Worm (Caenorhabditis elegans) whole organism, young adult: ENCODE measurements around the gene ldb-1.

Experiments
- B0035.1 ChIP-seq: sonication (generic microtip); optimal IDR thresholded peaks from 2 replicates; lab custom pipeline; 2016; ENCODE audit warnings: missing genetic modification characterization, mild to moderate bottlenecking, missing compliant biosample characterization, missing genotype, missing genetic modification reagents
- B0261.1 ChIP-seq: sonication (generic microtip); optimal IDR thresholded peaks from 2 replicates; lab custom pipeline; 2016; ENCODE audit warnings: mild to moderate bottlenecking, missing genetic modification characterization, moderate library complexity, missing compliant biosample characterization
- D2030.7 ChIP-seq: fragments of 200-800 bp; sonication (Bioruptor generic); IDR thresholded peaks from 2 replicates; pipeline ENCODE4 v1.3.6; 2022; ENCODE audit warnings: missing genetic modification reagents, missing genetic modification characterization, missing compliant biosample characterization
- F10E7.11 ChIP-seq: sonication (generic microtip); optimal IDR thresholded peaks from 2 replicates; lab custom pipeline; 2017; ENCODE audit warnings: mild to moderate bottlenecking, missing genetic modification characterization, moderate library complexity, missing compliant biosample characterization
- F37B4.10 ChIP-seq: fragments of 200-800 bp; sonication (Bioruptor generic); IDR thresholded peaks from 2 replicates; pipeline ENCODE4 v1.3.6; 2022; ENCODE audit warnings: missing genetic modification characterization, missing compliant biosample characterization
- Y53G8AR.9 ChIP-seq: fragments of 200-800 bp; sonication (Bioruptor generic); conservative IDR thresholded peaks from 2 replicates; pipeline ENCODE4 v1.3.6; 2022; ENCODE audit warnings: missing genetic modification reagents, missing genetic modification characterization, missing compliant biosample characterization
- Y67H2A.10 ChIP-seq: fragments of 200-800 bp; sonication (Bioruptor generic); conservative IDR thresholded peaks from 2 replicates; pipeline ENCODE4 v1.3.6; 2022; ENCODE audit warnings: missing genetic modification reagents, missing genetic modification characterization, missing compliant biosample characterization
- Y79H2A.3 ChIP-seq: fragments of 200-800 bp; sonication (Bioruptor generic); conservative IDR thresholded peaks from 2 replicates; pipeline ENCODE4 v1.3.6; 2022; ENCODE audit warnings: missing genetic modification reagents, missing genetic modification characterization, missing compliant biosample characterization
- Y95B8A.8 ChIP-seq: fragments of 200-800 bp; sonication (Bioruptor generic); IDR thresholded peaks from 2 replicates; pipeline ENCODE4 v1.3.6; 2022; ENCODE audit warnings: missing genetic modification reagents, missing genetic modification characterization, missing compliant biosample characterization
- bed-1 ChIP-seq: fragments of 200-800 bp; sonication (Bioruptor generic); IDR thresholded peaks from 2 replicates; pipeline ENCODE4 v1.3.6; 2022; ENCODE audit warnings: missing genetic modification reagents, missing genetic modification characterization, missing compliant biosample characterization
- ceh-27 ChIP-seq: fragments of 200-800 bp; sonication (Bioruptor generic); optimal IDR thresholded peaks from 2 replicates; lab custom pipeline; 2018; ENCODE audit warnings: mild to moderate bottlenecking, missing genetic modification characterization, moderate library complexity, missing compliant biosample characterization
- fkh-3 ChIP-seq: sonication (generic microtip); optimal IDR thresholded peaks from 2 replicates; lab custom pipeline; 2016; ENCODE audit warnings: mild to moderate bottlenecking, missing genetic modification characterization, missing compliant biosample characterization
- gei-17 ChIP-seq: fragments of 200-800 bp; sonication (Bioruptor generic); optimal IDR thresholded peaks from 2 replicates; lab custom pipeline; 2018; ENCODE audit warnings: mild to moderate bottlenecking, missing genetic modification characterization, missing compliant biosample characterization
- hmg-1.2 ChIP-seq: fragments of 200-800 bp; sonication (Bioruptor generic); IDR thresholded peaks from 2 replicates; pipeline ENCODE4 v1.3.6; 2022; ENCODE audit warnings: missing genetic modification reagents, missing genetic modification characterization, missing compliant biosample characterization
- lag-1 ChIP-seq: fragments of 200-800 bp; sonication (Bioruptor generic); IDR thresholded peaks from 2 replicates; pipeline ENCODE4 v1.3.6; 2022; ENCODE audit warnings: missing genetic modification reagents, missing genetic modification characterization, missing compliant biosample characterization
- let-607 ChIP-seq, 2 experiments: fragments of 200-800 bp in 1 of 2; sonication (Bioruptor generic) in 1 of 2; sonication (generic microtip) in 1 of 2; optimal IDR thresholded peaks; 2 replicates each; lab custom pipeline; 2016 to 2018; ENCODE audit warnings: mild to moderate bottlenecking in 2 of 2, missing compliant biosample characterization in 2 of 2, missing genetic modification characterization in 2 of 2, moderate library complexity in 2 of 2, missing genotype in 1 of 2
- lin-26 ChIP-seq: fragments of 200-800 bp; sonication (Bioruptor generic); IDR thresholded peaks from 2 replicates; pipeline ENCODE4 v1.3.6; 2022; ENCODE audit warnings: missing genetic modification reagents, missing genetic modification characterization, missing compliant biosample characterization
- lin-40 ChIP-seq: sonication (generic microtip); optimal IDR thresholded peaks from 2 replicates; lab custom pipeline; 2016; ENCODE audit warnings: missing genetic modification characterization, mild to moderate bottlenecking, missing compliant biosample characterization, missing genotype, missing genetic modification reagents
- madf-3 ChIP-seq: fragments of 200-800 bp; sonication (Bioruptor generic); IDR thresholded peaks from 2 replicates; pipeline ENCODE4 v1.3.6; 2022; ENCODE audit warnings: missing genetic modification reagents, missing genetic modification characterization, missing compliant biosample characterization
- mcd-1 ChIP-seq: fragments of 200-800 bp; sonication (Bioruptor generic); IDR thresholded peaks from 2 replicates; pipeline ENCODE4 v1.3.6; 2022; ENCODE audit warnings: missing genetic modification reagents, missing genetic modification characterization, missing compliant biosample characterization
- mel-28 ChIP-seq: sonication (generic microtip); optimal IDR thresholded peaks from 2 replicates; lab custom pipeline; 2016; ENCODE audit warnings: borderline replicate concordance, mild to moderate bottlenecking, missing genetic modification characterization, missing compliant biosample characterization
- nhr-80 ChIP-seq: sonication (generic microtip); optimal IDR thresholded peaks from 2 replicates; lab custom pipeline; 2016; ENCODE audit warnings: missing genetic modification characterization, missing compliant biosample characterization
- rec-8 ChIP-seq, 2 experiments: sonication (generic microtip); optimal IDR thresholded peaks; 2 replicates each; lab custom pipeline; 2016; ENCODE audit warnings: mild to moderate bottlenecking in 2 of 2, missing genetic modification characterization in 2 of 2, missing genetic modification reagents in 2 of 2, missing genotype in 2 of 2, missing biosample characterization in 1 of 2, missing compliant biosample characterization in 1 of 2, moderate library complexity in 1 of 2
- sea-2 ChIP-seq: fragments of 200-800 bp; sonication (Bioruptor generic); IDR thresholded peaks from 2 replicates; pipeline ENCODE4 v1.3.6; 2022; ENCODE audit warnings: missing genetic modification characterization, missing compliant biosample characterization
- unc-62 ChIP-seq: fragments of 150-350 bp; optimal IDR thresholded peaks from 2 replicates; lab custom pipeline; 2014; ENCODE audit warnings: missing biosample characterization, missing genetic modification reagents, missing genetic modification characterization
- ztf-6 ChIP-seq: fragments of 200-800 bp; sonication (Bioruptor generic); IDR thresholded peaks from 2 replicates; pipeline ENCODE4 v1.3.6; 2022; ENCODE audit warnings: missing genetic modification reagents, missing genetic modification characterization, missing compliant biosample characterization

The ldb-1 gene

DNA sequence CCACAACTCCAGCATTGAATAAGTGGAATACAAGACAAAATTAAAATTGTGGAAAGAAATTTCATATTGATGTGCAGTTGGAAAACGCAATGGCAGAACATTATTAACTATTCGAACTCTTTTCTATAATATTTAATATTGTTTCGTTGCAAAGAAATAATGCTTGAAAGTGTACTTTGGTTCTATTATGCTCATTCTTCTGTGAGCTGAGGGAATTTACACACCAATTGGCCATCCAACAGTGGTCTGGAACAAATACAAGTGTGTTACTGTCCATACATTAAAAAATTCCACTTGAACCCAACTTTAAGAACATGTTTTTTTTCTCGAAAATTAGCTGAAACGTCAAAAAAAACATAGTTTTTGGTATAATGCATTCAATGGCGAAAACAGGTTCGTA, 51.0 kb downstream of the ldb-1 start, which contains the start of gene W04G3.13:
Gene W04G3.13 (minus strand): TSS at position 101 of the 400 bp plus-strand sequence.
- TF ChIP-seq fkh-3 (tag; lab: Kevin White, UChicago) (no peak), gei-17 (GFP tag; lab: Kevin White, UChicago) (no peak), let-607 (tag; optimal IDR thresholded peaks at IDR 0.05; lab: Kevin White, UChicago) (no peak), madf-3 (GFP tag; lab: Robert Waterston, UW) (no peak), D2030.7 (GFP tag; lab: Robert Waterston, UW) (no peak), ztf-6 (GFP tag; lab: Robert Waterston, UW) (no peak), Y67H2A.10 (GFP tag; lab: Robert Waterston, UW) (no peak), lin-40 (tag; lab: Kevin White, UChicago) (no peak), Y95B8A.8 (GFP tag; lab: Robert Waterston, UW) (no peak)

- TF ChIP-seq nhr-80 (peak; percentile 35), Y53G8AR.9 (GFP tag; lab: Robert Waterston, UW) (no peak)
Measured at ce11 chrX:11080170-11080728, 51.5 kb downstream of the ldb-1 start, which contains the start of gene sulp-7. TSS of gene sulp-7 (plus strand) at chrX:11080678.

- TF ChIP-seq madf-3 (GFP tag; lab: Robert Waterston, UW) (no peak), ceh-27 (GFP tag; lab: Kevin White, UChicago) (no peak), F37B4.10 (GFP tag; lab: Robert Waterston, UW) (no peak), mel-28 (tag; lab: Kevin White, UChicago) (no peak), B0261.1 (tag; lab: Kevin White, UChicago) (no peak), Y79H2A.3 (GFP tag; lab: Robert Waterston, UW) (no peak), sea-2 (GFP tag; lab: Robert Waterston, UW) (no peak), F10E7.11 (tag; lab: Kevin White, UChicago) (no peak), mcd-1 (GFP tag; lab: Robert Waterston, UW) (no peak), B0035.1 (tag; lab: Kevin White, UChicago) (no peak), D2030.7 (GFP tag; lab: Robert Waterston, UW) (no peak)
Measured at ce11 chrX:11085162-11085561, 56.4 kb downstream of the ldb-1 start, which contains the start of gene W04G3.7. TSS of gene W04G3.7 (minus strand) at chrX:11085262.

- no peak for TF ChIP-seq bed-1 (GFP tag; lab: Robert Waterston, UW)
- TF ChIP-seq nhr-80, result peak; percentile 58
- no peak for TF ChIP-seq hmg-1.2 (GFP tag; lab: Robert Waterston, UW)
- TF ChIP-seq lag-1, result no peak
- no peak for TF ChIP-seq unc-62 (GFP tag; lab: Kevin White, UChicago)
- TF ChIP-seq lin-26 (GFP tag; lab: Robert Waterston, UW), result no peak
- TF ChIP-seq rec-8 (tag; optimal IDR thresholded peaks at IDR 0.05; lab: Kevin White, UChicago), result no peak
Measured at ce11 chrX:11088952-11089351, 60.2 kb downstream of the ldb-1 start, which contains the start of gene W04G3.11. TSS of gene W04G3.11 (plus strand) at chrX:11089195.
